Worm (Caenorhabditis elegans) whole organism, L4 larva: ENCODE data around the gene F38E9.1.

Experiments used
- nhr-10 ChIP-seq: fragments of 150-350 bp; optimal IDR thresholded peaks from 2 replicates; lab custom pipeline; 2014; ENCODE audit warnings: missing biosample characterization, missing genetic modification characterization
- zag-1 ChIP-seq: fragments of 150-350 bp; optimal IDR thresholded peaks from 2 replicates; lab custom pipeline; 2014; ENCODE audit warnings: missing biosample characterization, missing genetic modification characterization

- TF ChIP-seq zag-1 (no peak), nhr-10 (tag; lab: Kevin White, UChicago) (no peak)
Measured at ce11 chrX:16502997-16503396, 32.1 kb downstream of the F38E9.1 start.
